Fruit fly (Drosophila melanogaster) whole organism: ENCODE measurements around the gene Jupiter.

Experiments used
- CG8478 ChIP-seq: fragments of >200 bp; optimal IDR thresholded peaks from 2 replicates; lab custom pipeline; 2018; ENCODE audit warnings: inconsistent platforms
- Dll ChIP-seq: fragments of >200 bp; optimal IDR thresholded peaks from 2 replicates; lab custom pipeline; 2017
- EcR ChIP-seq, 2 experiments: fragments of >200 bp; optimal IDR thresholded peaks; 2 replicates each; lab custom pipeline; 2017; ENCODE audit warnings: missing biosample characterization in 2 of 2, missing genetic modification characterization in 2 of 2, missing genetic modification reagents in 2 of 2
- pan ChIP-seq: fragments of >200 bp; optimal IDR thresholded peaks from 2 replicates; lab custom pipeline; 2017
- psq ChIP-seq: fragments of >200 bp; optimal IDR thresholded peaks from 2 replicates; lab custom pipeline; 2017
- usp ChIP-seq: fragments of >200 bp; optimal IDR thresholded peaks from 2 replicates; lab custom pipeline; 2017; ENCODE audit warnings: missing biosample characterization, missing genetic modification characterization, mixed read lengths

The Jupiter gene

DNA sequence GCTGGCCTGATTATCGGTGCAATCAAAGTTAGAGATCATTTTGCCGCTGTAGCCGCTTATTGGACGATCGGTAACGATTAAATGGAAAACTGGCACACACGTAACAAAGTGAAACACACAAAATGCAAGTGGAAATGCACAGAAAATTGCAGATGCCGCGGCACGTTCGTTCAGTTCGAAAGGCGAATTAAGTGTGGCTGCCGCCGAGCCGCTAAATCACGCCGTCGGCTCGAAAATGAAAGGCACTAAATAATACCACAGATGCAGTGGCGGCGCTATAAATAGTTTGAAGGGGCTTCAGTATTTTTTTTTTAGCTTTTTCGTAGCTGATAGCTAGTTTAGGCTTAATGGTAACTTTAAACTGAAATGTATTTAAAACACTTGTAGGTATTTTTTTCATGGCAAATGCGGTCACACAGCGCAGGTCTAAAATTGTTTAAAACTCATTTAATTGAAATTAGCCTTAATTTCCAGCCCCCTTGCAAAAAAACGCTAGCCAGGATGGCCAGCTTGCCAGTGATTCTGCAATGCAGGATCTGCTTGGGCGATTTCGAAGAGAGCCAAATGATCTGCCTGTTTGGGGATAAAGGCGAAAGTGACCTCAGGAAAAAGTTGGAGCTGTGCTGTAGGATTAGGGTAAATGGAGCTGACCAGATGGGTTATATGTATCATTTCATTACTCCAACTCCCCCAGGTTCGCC lies at the start of gene Jupiter, which contains the start of gene CG14710:
Gene Jupiter, minus strand, starts transcription at position 198 of the 701 bp plus-strand sequence.
Gene CG14710, plus strand, starts transcription at position 382 of the 701 bp plus-strand sequence.
- no peak for TF ChIP-seq pan (lab: Kevin White, UChicago)

DNA sequence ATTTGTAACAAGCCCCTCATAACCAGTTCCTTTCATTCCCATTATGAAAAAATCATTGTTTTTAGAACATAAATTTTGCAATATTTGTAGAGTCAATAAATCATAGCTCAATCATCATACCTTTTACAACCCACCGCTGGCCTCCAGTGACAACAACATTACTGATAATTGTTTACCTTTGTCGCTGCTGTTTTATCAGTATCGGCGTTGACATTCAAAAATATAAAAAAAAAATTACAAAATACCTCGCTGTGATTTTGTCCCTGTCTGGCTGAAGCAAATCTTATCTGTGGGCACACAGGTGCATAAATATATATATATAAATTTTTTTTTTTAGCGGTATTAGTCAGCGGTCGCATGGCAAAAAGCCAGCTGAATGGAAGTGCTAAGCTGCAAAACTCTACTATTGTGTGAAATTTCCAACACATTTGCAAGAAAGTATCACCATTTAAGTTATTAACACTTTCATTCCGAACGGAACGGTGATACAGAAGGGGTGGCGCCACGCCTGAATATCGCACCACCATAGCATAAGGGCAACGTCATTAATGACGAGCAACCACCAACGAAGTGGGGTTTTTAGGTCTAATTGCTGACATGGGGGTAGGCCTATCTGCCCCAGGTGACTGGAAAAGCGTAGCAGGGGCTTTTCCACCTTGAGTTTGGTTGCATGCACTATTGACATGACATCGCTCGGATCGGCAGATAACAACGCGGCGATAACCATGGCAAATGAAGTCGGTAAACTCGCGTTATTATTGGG lies 46.4 kb upstream of the Jupiter start:
- TF ChIP-seq psq = no peak
- no peak for TF ChIP-seq usp (GFP tag; lab: Kevin White, UChicago)
- no peak for TF ChIP-seq pan (lab: Kevin White, UChicago)
- no peak for TF ChIP-seq Dll (lab: Kevin White, UChicago)
- TF ChIP-seq CG8478 (lab: Kevin White, UChicago) = no peak
- TF ChIP-seq EcR (GFP tag; optimal IDR thresholded peaks at IDR 0.05; lab: Kevin White, UChicago) = no peak

DNA sequence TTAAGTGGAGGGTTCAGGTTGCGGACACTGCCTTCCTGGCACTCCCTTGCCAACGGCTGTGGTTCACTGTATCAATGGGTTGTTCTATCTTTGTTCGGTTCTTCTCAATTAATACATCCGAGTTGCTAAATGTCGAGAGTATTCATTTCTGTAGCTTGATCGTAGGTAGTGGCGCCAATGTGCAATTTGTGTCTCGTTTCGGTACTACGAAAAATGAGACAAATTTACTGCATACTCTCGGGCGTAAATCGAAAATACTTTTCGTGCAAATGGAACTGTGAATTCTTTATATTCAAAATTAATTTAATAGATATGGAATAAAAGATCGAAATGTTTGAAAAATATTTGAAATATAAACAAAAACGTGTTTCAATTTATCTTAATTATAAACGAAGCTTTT lies 45.8 kb upstream of the Jupiter start:
- TF ChIP-seq usp (GFP tag; lab: Kevin White, UChicago) (no peak), EcR (GFP tag; optimal IDR thresholded peaks at IDR 0.05; lab: Kevin White, UChicago) (no peak), CG8478 (lab: Kevin White, UChicago) (no peak), Dll (lab: Kevin White, UChicago) (no peak), psq (no peak), pan (lab: Kevin White, UChicago) (no peak)

DNA sequence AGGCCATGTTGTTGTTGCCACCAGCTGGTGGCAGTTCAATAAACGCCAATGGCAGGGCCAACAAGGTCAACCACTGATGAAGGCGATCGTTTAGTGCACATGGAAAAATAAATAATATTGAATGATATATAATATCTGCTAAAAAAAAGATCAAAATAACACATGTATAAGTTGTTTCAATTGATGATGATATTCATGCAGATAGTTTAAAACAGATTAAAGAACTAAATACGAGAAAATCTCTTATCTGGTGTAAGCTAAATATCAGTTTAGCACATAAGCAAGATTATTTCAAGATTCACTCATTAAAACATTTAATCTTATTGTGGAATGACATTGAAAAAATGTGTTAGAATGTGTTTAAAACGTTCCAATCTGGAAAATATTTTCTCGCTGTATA lies 43.7 kb upstream of the Jupiter start:
- TF ChIP-seq Dll (lab: Kevin White, UChicago) (no peak), psq (no peak), usp (GFP tag; lab: Kevin White, UChicago) (no peak), CG8478 (lab: Kevin White, UChicago) (no peak), EcR (GFP tag; optimal IDR thresholded peaks at IDR 0.05; lab: Kevin White, UChicago) (no peak), pan (lab: Kevin White, UChicago) (no peak)

DNA sequence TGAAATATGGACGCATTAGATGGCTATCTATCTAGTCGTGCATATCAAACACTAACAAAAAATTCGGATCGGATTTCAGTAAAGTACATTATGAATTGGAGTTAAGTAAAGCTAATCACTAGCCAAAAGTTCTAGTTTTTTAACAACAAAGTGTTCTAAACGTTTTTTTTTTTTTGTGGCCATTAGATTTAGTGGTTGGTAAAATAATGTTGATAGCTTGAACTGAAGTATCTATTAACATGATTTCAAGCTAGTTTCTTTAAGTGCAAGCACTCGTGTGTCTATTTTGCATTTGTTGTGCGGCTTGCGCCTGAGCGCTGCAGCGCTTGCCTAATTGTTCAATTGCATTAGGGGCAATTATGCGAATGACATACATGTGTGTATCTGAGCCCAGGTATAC lies 42.9 kb upstream of the Jupiter start:
- TF ChIP-seq EcR (GFP tag; optimal IDR thresholded peaks at IDR 0.05; lab: Kevin White, UChicago) = no peak
- TF ChIP-seq Dll (lab: Kevin White, UChicago) = no peak
- TF ChIP-seq CG8478 (lab: Kevin White, UChicago) = no peak
- TF ChIP-seq pan (lab: Kevin White, UChicago) = no peak
- no peak for TF ChIP-seq usp (GFP tag; lab: Kevin White, UChicago)
- no peak for TF ChIP-seq psq

DNA sequence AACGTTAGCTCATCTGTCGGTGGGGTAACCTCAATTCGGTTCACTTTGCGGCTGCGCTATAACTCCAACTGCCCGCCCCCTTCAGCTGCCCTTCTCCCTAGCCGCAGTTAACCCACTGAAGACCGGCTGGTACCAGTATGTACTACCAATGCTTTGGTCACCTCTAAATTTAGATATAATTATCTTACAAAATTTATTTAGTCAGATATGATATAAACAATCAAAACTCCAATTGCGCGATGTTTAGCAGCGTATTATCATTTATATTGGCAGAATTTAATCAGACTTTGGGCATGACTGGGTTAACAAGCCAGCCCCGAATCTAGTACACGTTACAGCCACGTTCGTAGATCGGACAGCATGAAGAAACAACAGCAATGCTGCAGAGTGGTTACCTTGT lies 42.0 kb upstream of the Jupiter start:
- no peak for TF ChIP-seq psq
- no peak for TF ChIP-seq usp (GFP tag; lab: Kevin White, UChicago)

DNA sequence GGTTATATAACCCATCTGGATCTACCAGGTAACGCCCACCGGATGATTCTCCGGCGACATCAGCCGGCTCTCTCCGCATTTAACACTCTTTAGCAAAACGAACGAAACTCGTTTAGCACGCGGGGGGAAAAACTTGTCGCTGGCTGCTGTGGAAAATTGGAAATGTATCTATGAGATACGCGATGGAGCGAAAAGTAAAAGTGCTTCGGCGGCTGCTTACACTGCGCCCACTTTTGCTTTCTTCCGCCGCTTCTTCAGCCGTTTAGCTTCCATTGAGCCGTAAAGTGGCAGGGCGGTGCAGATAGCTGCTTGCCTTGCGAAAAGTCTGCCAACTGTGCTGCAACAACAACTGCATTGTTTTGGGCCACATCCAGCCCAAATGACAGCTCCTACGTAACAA lies 41.5 kb upstream of the Jupiter start:
- TF ChIP-seq usp (GFP tag; lab: Kevin White, UChicago) = no peak
- no peak for TF ChIP-seq pan (lab: Kevin White, UChicago)
- TF ChIP-seq EcR (GFP tag; optimal IDR thresholded peaks at IDR 0.05; lab: Kevin White, UChicago) = no peak
- no peak for TF ChIP-seq CG8478 (lab: Kevin White, UChicago)
- TF ChIP-seq Dll (lab: Kevin White, UChicago) = no peak
- TF ChIP-seq psq = no peak

DNA sequence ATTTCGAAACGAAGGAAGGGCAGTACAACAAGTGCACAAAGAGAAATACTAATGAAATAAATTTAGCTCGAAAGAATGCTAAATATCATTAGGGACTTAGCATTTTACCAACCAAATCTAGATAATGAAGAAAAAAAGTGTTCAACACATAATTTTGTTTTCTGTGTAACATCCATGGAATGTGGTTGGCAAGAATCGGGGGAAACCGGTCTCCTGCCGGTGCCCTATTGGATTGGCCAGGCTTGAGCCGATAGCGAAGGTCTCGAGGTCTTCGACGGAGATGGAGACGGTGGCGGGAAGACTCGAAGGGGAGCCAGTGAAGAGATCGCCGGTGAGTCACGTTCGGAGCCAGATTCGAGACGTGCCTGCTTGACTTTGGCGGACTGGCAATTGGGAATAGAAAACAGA lies 38.1 kb upstream of the Jupiter start:
- TF ChIP-seq psq (no peak), Dll (lab: Kevin White, UChicago) (no peak), pan (lab: Kevin White, UChicago) (no peak), usp (GFP tag; lab: Kevin White, UChicago) (no peak), EcR (GFP tag; optimal IDR thresholded peaks at IDR 0.05; lab: Kevin White, UChicago) (no peak), CG8478 (lab: Kevin White, UChicago) (no peak)

DNA sequence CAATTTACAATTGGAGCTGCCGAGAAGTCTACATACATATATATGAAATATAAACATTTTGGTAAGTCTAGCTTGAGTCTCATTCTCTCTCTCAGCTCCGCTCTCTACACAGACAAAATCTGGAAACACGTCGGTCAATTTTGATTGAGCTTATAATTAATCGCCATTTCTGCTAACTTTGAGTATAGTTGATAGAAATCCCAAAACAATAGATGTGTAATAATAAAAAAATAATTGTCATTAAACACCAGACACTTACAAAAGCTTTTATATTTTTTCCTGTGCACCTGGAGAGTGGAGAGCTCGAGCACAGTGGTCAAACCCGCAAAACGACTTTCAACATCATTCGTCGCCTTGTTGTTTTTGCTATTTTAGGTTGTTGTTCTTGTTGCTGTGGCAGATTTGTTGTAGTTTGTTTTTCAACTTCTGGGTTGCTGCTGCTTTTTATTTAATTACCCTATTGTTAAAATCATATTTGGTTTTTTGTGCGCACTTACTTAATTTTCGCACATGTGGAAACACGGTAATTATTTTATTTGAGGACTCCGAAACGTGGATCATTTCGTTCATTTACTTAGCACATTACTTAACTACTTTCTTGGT lies 37.0 kb upstream of the Jupiter start:
- TF ChIP-seq psq (no peak), CG8478 (lab: Kevin White, UChicago) (no peak), Dll (lab: Kevin White, UChicago) (no peak), EcR (GFP tag; optimal IDR thresholded peaks at IDR 0.05; lab: Kevin White, UChicago) (no peak), usp (GFP tag; lab: Kevin White, UChicago) (no peak), pan (lab: Kevin White, UChicago) (no peak)

DNA sequence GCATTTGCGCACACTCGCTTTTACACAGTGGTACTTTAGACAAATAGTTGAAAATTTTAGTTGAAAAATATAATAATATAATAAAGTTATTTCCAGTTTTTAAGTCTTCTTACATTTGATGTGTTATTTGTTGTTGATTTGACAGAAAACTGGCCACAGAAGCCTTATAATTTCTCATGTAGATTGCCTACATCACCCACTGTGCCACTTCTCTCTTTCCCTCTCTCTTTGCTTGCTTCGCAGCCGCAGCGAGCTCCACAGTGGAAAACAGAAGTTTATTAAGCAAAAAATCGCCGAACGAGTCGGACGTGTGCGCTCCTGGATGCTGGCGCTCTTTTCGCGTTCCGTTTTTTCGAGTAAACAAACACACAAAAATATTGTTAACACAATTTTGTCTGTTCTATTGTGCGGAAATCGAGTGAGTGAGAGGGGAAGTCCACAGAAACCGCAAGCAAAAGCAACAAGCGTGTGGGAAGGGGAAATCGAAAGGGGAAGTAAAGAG lies 36.2 kb upstream of the Jupiter start, which contains the start of gene CG42327:
Gene CG42327, plus strand, starts transcription at position 277 of the 502 bp plus-strand sequence.
- no peak for TF ChIP-seq CG8478 (lab: Kevin White, UChicago)
- TF ChIP-seq usp (GFP tag; lab: Kevin White, UChicago) = no peak
- no peak for TF ChIP-seq Dll (lab: Kevin White, UChicago)
- no peak for TF ChIP-seq psq
- TF ChIP-seq EcR (GFP tag; optimal IDR thresholded peaks at IDR 0.05; lab: Kevin White, UChicago) = no peak
- no peak for TF ChIP-seq pan (lab: Kevin White, UChicago)
